Fruit fly (Drosophila melanogaster): ENCODE data around the gene CG7560.

The CG7560 gene

DNA sequence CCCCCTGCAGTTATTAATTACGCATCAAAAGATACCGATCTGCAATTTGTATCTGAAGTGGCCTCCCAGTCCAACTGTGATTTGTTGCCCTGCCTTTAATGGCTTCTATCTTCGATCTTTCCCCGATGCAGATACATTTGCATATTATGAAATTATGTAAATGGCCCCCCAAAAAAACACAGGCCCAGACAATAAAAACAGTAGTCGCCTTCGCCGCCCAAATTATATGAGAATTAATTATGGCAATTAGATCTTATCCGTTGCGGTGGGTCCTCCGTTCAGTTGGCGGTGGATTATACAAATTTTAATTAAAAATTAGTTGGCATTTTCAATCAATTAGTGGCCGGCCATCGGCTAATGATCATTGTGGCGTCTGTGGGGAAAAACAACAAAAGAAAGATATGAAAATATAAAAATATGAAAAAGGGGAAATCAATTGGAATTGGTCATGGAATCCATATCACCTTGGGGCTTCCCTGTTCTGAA lies 46.5 kb upstream of the CG7560 start:
- no peak for TF ChIP-seq Hey (tag; optimal IDR thresholded peaks at IDR 0.05)
- TF ChIP-seq sqz (GFP tag; optimal IDR thresholded peaks at IDR 0.05), result peak; percentile 58
- TF ChIP-seq Dek (tag; optimal IDR thresholded peaks at IDR 0.05), result no peak
- TF ChIP-seq CG9932 (GFP tag; IDR thresholded peaks at IDR 0.05), result no peak
- TF ChIP-seq chn (GFP tag; optimal IDR thresholded peaks at IDR 0.05), result no peak
- TF ChIP-seq Vsx1 (GFP tag; optimal IDR thresholded peaks at IDR 0.05), result peak; percentile 41
- no peak for TF ChIP-seq Scr (GFP tag; IDR thresholded peaks at IDR 0.05; ENCODE audit: partially characterized antibody)
- TF ChIP-seq tin (GFP tag; optimal IDR thresholded peaks at IDR 0.05), result no peak
- no peak for TF ChIP-seq CG2199 (GFP tag; IDR thresholded peaks at IDR 0.05)
- no peak for TF ChIP-seq nerfin-1 (tag; optimal IDR thresholded peaks at IDR 0.05)
- no peak for TF ChIP-seq HHEX (GFP tag; optimal IDR thresholded peaks at IDR 0.05)
- TF ChIP-seq CG7745 (tag; optimal IDR thresholded peaks at IDR 0.05), result peak; percentile 92
- no peak for TF ChIP-seq CG7928 (GFP tag; optimal IDR thresholded peaks at IDR 0.05)
- TF ChIP-seq CG1529 (GFP tag; optimal IDR thresholded peaks at IDR 0.05), result no peak
- TF ChIP-seq Bteb2 (GFP tag; optimal IDR thresholded peaks at IDR 0.05), result no peak
- TF ChIP-seq CG6654 (GFP tag; optimal IDR thresholded peaks at IDR 0.05), result no peak
- no peak for TF ChIP-seq CG18764 (GFP tag; optimal IDR thresholded peaks at IDR 0.05)
- TF ChIP-seq Med (GFP tag), result peak; percentile 33
- TF ChIP-seq vvl (GFP tag; IDR thresholded peaks at IDR 0.05), result peak; percentile 73
- no peak for TF ChIP-seq CG30403 (GFP tag; optimal IDR thresholded peaks at IDR 0.05)
- TF ChIP-seq CG17829 (tag; optimal IDR thresholded peaks at IDR 0.05), result no peak
- TF ChIP-seq peb (GFP tag; IDR thresholded peaks at IDR 0.05), result no peak
- TF ChIP-seq Awh (GFP tag; IDR thresholded peaks at IDR 0.05), result peak; percentile 95
- TF ChIP-seq grn (GFP tag; optimal IDR thresholded peaks at IDR 0.05), result peak; percentile 80
- no peak for TF ChIP-seq ase (GFP tag; IDR thresholded peaks at IDR 0.05)
- peak; percentile 50 for TF ChIP-seq abd-A (tag; optimal IDR thresholded peaks at IDR 0.05)

DNA sequence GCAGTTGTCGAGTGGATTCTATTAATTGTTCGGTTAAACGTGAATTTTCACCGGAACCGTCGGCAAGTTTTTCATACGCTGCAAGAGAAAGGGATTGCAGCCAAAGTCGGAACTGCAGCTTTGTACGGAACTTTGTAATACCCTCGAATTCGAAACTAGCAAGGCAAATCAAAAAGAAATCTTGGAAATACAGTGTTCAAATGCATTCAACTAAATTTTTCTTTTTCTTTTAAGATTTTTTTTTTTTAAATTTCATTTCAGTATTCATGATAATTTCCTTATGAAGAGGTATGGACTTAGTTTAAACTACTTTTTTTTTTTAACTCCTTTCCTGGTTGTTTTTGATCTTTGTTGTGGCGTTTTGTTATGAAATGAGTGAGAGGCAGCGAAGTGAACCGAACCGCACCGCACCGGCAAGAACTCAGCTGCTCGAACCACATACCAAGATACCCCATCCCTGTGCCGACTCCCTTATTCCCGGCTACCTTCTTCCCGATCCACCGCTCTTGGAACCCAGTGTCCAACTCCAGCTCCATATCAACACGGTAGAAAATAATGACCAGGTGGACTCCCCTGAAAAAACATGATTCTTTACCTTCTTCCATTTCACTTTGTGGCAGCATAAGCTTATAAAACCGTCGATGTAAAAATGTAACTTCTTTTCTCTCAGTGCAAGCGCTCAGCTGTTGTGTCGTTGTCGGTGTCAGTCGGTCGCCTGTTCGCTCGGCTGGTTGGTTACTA lies 45.1 kb upstream of the CG7560 start:
- TF ChIP-seq HLH3B (GFP tag; IDR thresholded peaks at IDR 0.05) (0 out of 2 replicates have a peak, but pooled peaks have one; percentile 26), D19A (tag; optimal IDR thresholded peaks at IDR 0.05) (peak; percentile 49), ems (GFP tag; optimal IDR thresholded peaks at IDR 0.05) (peak; percentile 39), bab2 (GFP tag; optimal IDR thresholded peaks at IDR 0.05) (peak; percentile 5), CG12299 (tag; optimal IDR thresholded peaks at IDR 0.05) (no peak), pum (GFP tag; optimal IDR thresholded peaks at IDR 0.05) (peak; percentile 50), CG7987 (GFP tag; optimal IDR thresholded peaks at IDR 0.05) (peak; percentile 28), crol (GFP tag; IDR thresholded peaks at IDR 0.05) (peak; percentile 65), CG10431 (GFP tag; optimal IDR thresholded peaks at IDR 0.05) (peak; percentile 30), Six4 (GFP tag; optimal IDR thresholded peaks at IDR 0.05) (peak; percentile 30), CG7928 (GFP tag; optimal IDR thresholded peaks at IDR 0.05) (no peak), Chrac-16 (GFP tag; optimal IDR thresholded peaks at IDR 0.05) (peak; percentile 46), D19B (GFP tag; optimal IDR thresholded peaks at IDR 0.05) (peak; percentile 38), az2 (GFP tag; optimal IDR thresholded peaks at IDR 0.05) (peak; percentile 31), so (GFP tag; IDR thresholded peaks at IDR 0.05) (0 out of 3 replicates have a peak, but pooled peaks have one; percentile 38), dysf (GFP tag; IDR thresholded peaks at IDR 0.05) (peak; percentile 58; the same call in 2 of the 3 replicates), Mad (GFP tag; optimal IDR thresholded peaks at IDR 0.05) (peak; percentile 43), CG4617 (GFP tag; optimal IDR thresholded peaks at IDR 0.05; ENCODE audit: borderline replicate concordance) (no peak), kni (GFP tag; optimal IDR thresholded peaks at IDR 0.05) (peak; percentile 84), pan (optimal IDR thresholded peaks at IDR 0.05) (no peak), pan (GFP tag; optimal IDR thresholded peaks at IDR 0.05 in 1 of 2, IDR thresholded peaks at IDR 0.05 in 1 of 2) (peak in 1 of 2 experiments; percentile 52), ato (GFP tag; IDR thresholded peaks at IDR 0.05; ENCODE audit: partially characterized antibody) (no peak), ara (GFP tag; IDR thresholded peaks at IDR 0.05) (peak; percentile 57; the same call in 1 of the 2 replicates), CG15269 (tag; optimal IDR thresholded peaks at IDR 0.05) (peak; percentile 18), Tbp (GFP tag; optimal IDR thresholded peaks at IDR 0.05) (no peak), sens (GFP tag) (peak; percentile 88)
